Worm (Caenorhabditis elegans) whole organism, L4/young adult: Measurements from ENCODE around the gene trpl-5.

ENCODE experiments used
- W03F9.2 ChIP-seq: fragments of 150-350 bp; optimal IDR thresholded peaks from 2 replicates; lab custom pipeline; 2014; ENCODE audit warnings: missing biosample characterization, missing genetic modification characterization
- dao-5 ChIP-seq: sonication (generic microtip); optimal IDR thresholded peaks from 2 replicates; lab custom pipeline; 2016; ENCODE audit warnings: missing genotype, missing genetic modification characterization, moderate library complexity, missing compliant biosample characterization
- him-1 ChIP-seq: sonication (generic microtip); optimal IDR thresholded peaks from 2 replicates; lab custom pipeline; 2016; ENCODE audit warnings: missing genotype, missing genetic modification reagents, missing genetic modification characterization, missing compliant biosample characterization

ce11 chrII:2042447-2042846 is 48.0 kb downstream of the trpl-5 start, which contains the start of gene bath-20:
- TF ChIP-seq W03F9.2 (tag; lab: Kevin White, UChicago) = no peak
- TF ChIP-seq him-1 (tag; lab: Kevin White, UChicago) = no peak
- no peak for TF ChIP-seq dao-5 (tag; lab: Kevin White, UChicago)
